Worm (Caenorhabditis elegans): ENCODE results near the gene nlp-35.

Gene nlp-35

ce11 chrIV:9512836-9513235, 5.9 kb downstream of the nlp-35 start, which contains the start of gene C33A12.3:
C33A12.3 (minus strand) TSS chrIV:9513002.
- TF ChIP-seq nhr-129 (tag; optimal IDR thresholded peaks at IDR 0.05) (peak; percentile 13), nhr-25 (tag; optimal IDR thresholded peaks at IDR 0.05) (no peak)

ce11 chrIV:9511640-9512039, 7.1 kb downstream of the nlp-35 start:
- TF ChIP-seq skn-1 (tag; optimal IDR thresholded peaks at IDR 0.05) (no peak), sma-9 (GFP tag; optimal IDR thresholded peaks at IDR 0.05) (peak; percentile 18), sma-9 (tag; optimal IDR thresholded peaks at IDR 0.05) (no peak)

ce11 chrIV:9511221-9511638, 7.5 kb downstream of the nlp-35 start:
- no peak for TF ChIP-seq unc-62 (GFP tag; optimal IDR thresholded peaks at IDR 0.05)
- TF ChIP-seq aly-2 (tag; optimal IDR thresholded peaks at IDR 0.05), result no peak
- peak; percentile 85 for TF ChIP-seq crh-2 (tag; optimal IDR thresholded peaks at IDR 0.05)
- TF ChIP-seq elt-3 (tag; optimal IDR thresholded peaks at IDR 0.05), result no peak
- TF ChIP-seq blmp-1 (tag; optimal IDR thresholded peaks at IDR 0.05; ENCODE audit: insufficient read depth), result peak; percentile 33
- TF ChIP-seq F13H6.1 (tag; optimal IDR thresholded peaks at IDR 0.05), result peak; percentile 74
- peak; percentile 59 for TF ChIP-seq C34F6.9 (tag; optimal IDR thresholded peaks at IDR 0.05)
- peak; percentile 81 for TF ChIP-seq nhr-25 (tag; optimal IDR thresholded peaks at IDR 0.05)
- no peak for TF ChIP-seq nhr-237 (tag; optimal IDR thresholded peaks at IDR 0.05)
- peak; percentile 60 to 68 for TF ChIP-seq mdl-1 (tag; optimal IDR thresholded peaks at IDR 0.05)
- no peak for TF ChIP-seq ztf-1 (GFP tag; conservative IDR thresholded peaks at IDR 0.05)
- peak; percentile 71 for TF ChIP-seq nhr-129 (tag; optimal IDR thresholded peaks at IDR 0.05)
- peak; percentile 99 for TF ChIP-seq snpc-4 (tag; optimal IDR thresholded peaks at IDR 0.05)
- TF ChIP-seq ztf-4 (tag; optimal IDR thresholded peaks at IDR 0.05), result peak; percentile 66
- TF ChIP-seq sma-9 (GFP tag; optimal IDR thresholded peaks at IDR 0.05), result peak; percentile 87
- no peak for TF ChIP-seq sma-9 (tag; optimal IDR thresholded peaks at IDR 0.05)
- peak; percentile 70 for TF ChIP-seq lin-11 (tag; optimal IDR thresholded peaks at IDR 0.05)
- TF ChIP-seq elt-1 (tag; optimal IDR thresholded peaks at IDR 0.05), result no peak
- TF ChIP-seq fos-1 (tag; optimal IDR thresholded peaks at IDR 0.05), result peak; percentile 25
- TF ChIP-seq egl-27 (tag; optimal IDR thresholded peaks at IDR 0.05), result peak; percentile 67
- peak; percentile 10 for TF ChIP-seq mab-5 (tag; optimal IDR thresholded peaks at IDR 0.05)
- TF ChIP-seq nhr-23 (tag; optimal IDR thresholded peaks at IDR 0.05), result no peak
- TF ChIP-seq R02D3.7 (tag; optimal IDR thresholded peaks at IDR 0.05), result peak; percentile 38
- peak; percentile 18 for TF ChIP-seq ZK546.5 (tag; optimal IDR thresholded peaks at IDR 0.05)
- TF ChIP-seq nhr-12 (tag; optimal IDR thresholded peaks at IDR 0.05), result no peak
- TF ChIP-seq zag-1 (tag; optimal IDR thresholded peaks at IDR 0.05), result peak; percentile 47
- peak; percentile 81 for TF ChIP-seq lin-13 (GFP tag; optimal IDR thresholded peaks at IDR 0.05)
- TF ChIP-seq Y55F3AM.14 (GFP tag; optimal IDR thresholded peaks at IDR 0.05), result peak; percentile 35
- peak; percentile 88 for TF ChIP-seq ceh-16 (tag; optimal IDR thresholded peaks at IDR 0.05)
- peak; percentile 78 for TF ChIP-seq sma-3 (GFP tag; optimal IDR thresholded peaks at IDR 0.05)
- no peak for TF ChIP-seq ceh-82 (tag; optimal IDR thresholded peaks at IDR 0.05)
- TF ChIP-seq unc-39 (tag; optimal IDR thresholded peaks at IDR 0.05), result no peak
- no peak for TF ChIP-seq lin-39 (tag; optimal IDR thresholded peaks at IDR 0.05)
- TF ChIP-seq nhr-10 (tag; optimal IDR thresholded peaks at IDR 0.05), result no peak
- TF ChIP-seq alr-1 (tag; optimal IDR thresholded peaks at IDR 0.05), result no peak
- no peak for TF ChIP-seq skn-1 (tag; optimal IDR thresholded peaks at IDR 0.05)
- TF ChIP-seq ama-1 (optimal IDR thresholded peaks at IDR 0.05), result peak; percentile 91
- TF ChIP-seq ztf-11 (tag; optimal IDR thresholded peaks at IDR 0.05), result peak; percentile 18
- peak; percentile 34 for TF ChIP-seq peb-1 (tag; optimal IDR thresholded peaks at IDR 0.05)
- TF ChIP-seq lsy-2 (tag; optimal IDR thresholded peaks at IDR 0.05), result peak; percentile 62 to 85
- TF ChIP-seq nhr-21 (tag; optimal IDR thresholded peaks at IDR 0.05), result peak; percentile 86
- peak; percentile 64 for TF ChIP-seq gmeb-1 (tag; optimal IDR thresholded peaks at IDR 0.05)
- TF ChIP-seq nhr-6 (tag; optimal IDR thresholded peaks at IDR 0.05), result peak; percentile 44
- peak; percentile 62 for TF ChIP-seq sem-4 (tag; optimal IDR thresholded peaks at IDR 0.05)
- TF ChIP-seq nhr-11 (tag; optimal IDR thresholded peaks at IDR 0.05), result no peak
- TF ChIP-seq mbf-1 (tag; optimal IDR thresholded peaks at IDR 0.05), result no peak
- peak; percentile 1 for TF ChIP-seq nhr-77 (tag; optimal IDR thresholded peaks at IDR 0.05)
- TF ChIP-seq unc-55 (GFP tag; optimal IDR thresholded peaks at IDR 0.05), result peak; percentile 79
- TF ChIP-seq dmd-4 (tag; optimal IDR thresholded peaks at IDR 0.05), result no peak
